Worm (Caenorhabditis elegans) whole organism, L1 larva: ENCODE results near the gene K11E4.6.

Source experiments
- C04F5.9 ChIP-seq: sonication (generic microtip); optimal IDR thresholded peaks from 2 replicates; lab custom pipeline; 2016; ENCODE audit warnings: missing genetic modification characterization, missing compliant biosample characterization
- C34B4.2 ChIP-seq: sonication (generic microtip); optimal IDR thresholded peaks from 2 replicates; lab custom pipeline; 2017; ENCODE audit warnings: mild to moderate bottlenecking, missing genetic modification characterization, missing compliant biosample characterization
- F16B12.6 ChIP-seq: fragments of 150-350 bp; optimal IDR thresholded peaks from 2 replicates; lab custom pipeline; 2014; ENCODE audit warnings: missing biosample characterization, missing genetic modification characterization
- alr-1 ChIP-seq: fragments of 200-800 bp; sonication (Bioruptor generic); optimal IDR thresholded peaks from 2 replicates; lab custom pipeline; 2018; ENCODE audit warnings: borderline replicate concordance, mild to moderate bottlenecking, missing genetic modification characterization, missing compliant biosample characterization
- aly-2 ChIP-seq: fragments of 150-350 bp; optimal IDR thresholded peaks from 2 replicates; lab custom pipeline; 2014; ENCODE audit warnings: missing biosample characterization, missing genetic modification characterization
- ama-1 ChIP-seq: fragments of 150-350 bp; optimal IDR thresholded peaks from 2 replicates; lab custom pipeline; 2014
- ceh-63 ChIP-seq: fragments of 200-800 bp; sonication (Bioruptor generic); optimal IDR thresholded peaks from 2 replicates; lab custom pipeline; 2018; ENCODE audit warnings: mild to moderate bottlenecking, missing genetic modification characterization, missing compliant biosample characterization
- ceh-8 ChIP-seq: fragments of 200-800 bp; sonication (Bioruptor generic); optimal IDR thresholded peaks from 2 replicates; lab custom pipeline; 2018; ENCODE audit warnings: mild to moderate bottlenecking, missing genetic modification characterization, moderate library complexity, missing compliant biosample characterization
- ceh-90 ChIP-seq: sonication (generic microtip); optimal IDR thresholded peaks from 2 replicates; lab custom pipeline; 2016; ENCODE audit warnings: missing genetic modification characterization, missing compliant biosample characterization
- ces-1 ChIP-seq: fragments of 150-350 bp; optimal IDR thresholded peaks from 2 replicates; lab custom pipeline; 2014; ENCODE audit warnings: missing biosample characterization, missing genetic modification reagents, missing genetic modification characterization
- dsc-1 ChIP-seq: sonication (generic microtip); optimal IDR thresholded peaks from 2 replicates; lab custom pipeline; 2016; ENCODE audit warnings: mild to moderate bottlenecking, missing genetic modification characterization, missing compliant biosample characterization
- efl-3 ChIP-seq: fragments of 200-800 bp; sonication (Bioruptor generic); optimal IDR thresholded peaks from 2 replicates; lab custom pipeline; 2018; ENCODE audit warnings: mild to moderate bottlenecking, missing genetic modification characterization, missing compliant biosample characterization
- egl-13 ChIP-seq: sonication (generic microtip); optimal IDR thresholded peaks from 2 replicates; lab custom pipeline; 2016; ENCODE audit warnings: missing genotype, missing genetic modification reagents, missing genetic modification characterization, missing compliant biosample characterization
- elt-2 ChIP-seq: sonication (generic microtip); optimal IDR thresholded peaks from 2 replicates; lab custom pipeline; 2016; ENCODE audit warnings: missing genetic modification characterization, mild to moderate bottlenecking, inconsistent platforms, missing compliant biosample characterization, missing genetic modification reagents
- fkh-4 ChIP-seq: sonication (generic microtip); optimal IDR thresholded peaks from 2 replicates; lab custom pipeline; 2016; ENCODE audit warnings: missing compliant biosample characterization, missing genetic modification characterization, borderline replicate concordance
- fkh-8 ChIP-seq: sonication (generic microtip); optimal IDR thresholded peaks from 2 replicates; lab custom pipeline; 2016; ENCODE audit warnings: mild to moderate bottlenecking, missing genetic modification characterization, missing compliant biosample characterization
- fos-1 ChIP-seq: fragments of 150-350 bp; optimal IDR thresholded peaks from 2 replicates; lab custom pipeline; 2014; ENCODE audit warnings: missing biosample characterization, missing genetic modification characterization
- grh-1 ChIP-seq: fragments of 200-800 bp; sonication (Bioruptor generic); IDR thresholded peaks from 2 replicates; pipeline ENCODE4 v1.3.6; 2022; ENCODE audit warnings: missing genetic modification reagents, missing genetic modification characterization, missing compliant biosample characterization
- hpl-2 ChIP-seq: fragments of 150-350 bp; optimal IDR thresholded peaks from 2 replicates; lab custom pipeline; 2014; ENCODE audit warnings: missing biosample characterization, missing genetic modification reagents, missing genetic modification characterization
- irx-1 ChIP-seq: sonication (generic microtip); optimal IDR thresholded peaks from 2 replicates; lab custom pipeline; 2016; ENCODE audit warnings: missing genetic modification characterization, missing compliant biosample characterization
- jun-1 ChIP-seq: fragments of 150-350 bp; optimal IDR thresholded peaks from 2 replicates; lab custom pipeline; 2014; ENCODE audit warnings: missing biosample characterization, missing genetic modification reagents, missing genetic modification characterization
- lin-14 ChIP-seq: fragments of 200-800 bp; sonication (Bioruptor generic); optimal IDR thresholded peaks from 2 replicates; lab custom pipeline; 2018; ENCODE audit warnings: mild to moderate bottlenecking, missing genetic modification characterization, moderate library complexity, missing compliant biosample characterization
- lin-35 ChIP-seq, 2 experiments: fragments of 150-350 bp; optimal IDR thresholded peaks; 2 replicates each; lab custom pipeline; 2014; ENCODE audit warnings: missing biosample characterization in 2 of 2, missing genetic modification characterization in 2 of 2, missing genetic modification reagents in 2 of 2
- mdl-1 ChIP-seq, 2 experiments: fragments of 150-350 bp; optimal IDR thresholded peaks; 2 replicates each; lab custom pipeline; 2014 to 2017; ENCODE audit warnings: missing biosample characterization in 2 of 2, missing genetic modification characterization in 2 of 2, inconsistent platforms in 1 of 2
- nhr-71 ChIP-seq: sonication (generic microtip); optimal IDR thresholded peaks from 2 replicates; lab custom pipeline; 2016; ENCODE audit warnings: mild to moderate bottlenecking, missing genetic modification characterization, moderate library complexity, missing compliant biosample characterization
- nhr-84 ChIP-seq: sonication (generic microtip); optimal IDR thresholded peaks from 2 replicates; lab custom pipeline; 2017; ENCODE audit warnings: missing biosample characterization, missing genetic modification characterization
- nhr-90 ChIP-seq: sonication (generic microtip); optimal IDR thresholded peaks from 2 replicates; lab custom pipeline; 2016; ENCODE audit warnings: mild to moderate bottlenecking, missing genetic modification characterization, missing compliant biosample characterization; ENCODE audit not compliant: poor library complexity
- pag-3 ChIP-seq: sonication (generic microtip); optimal IDR thresholded peaks from 2 replicates; lab custom pipeline; 2017; ENCODE audit warnings: missing genetic modification characterization, mild to moderate bottlenecking, missing compliant biosample characterization, antibody characterized with exemption, borderline replicate concordance; ENCODE audit not compliant: insufficient read depth
- pax-3 ChIP-seq: fragments of 200-800 bp; sonication (Bioruptor generic); optimal IDR thresholded peaks from 2 replicates; lab custom pipeline; 2018; ENCODE audit warnings: mild to moderate bottlenecking, missing genetic modification characterization, moderate library complexity, missing compliant biosample characterization
- rnt-1 ChIP-seq: sonication (generic microtip); optimal IDR thresholded peaks from 2 replicates; lab custom pipeline; 2016; ENCODE audit warnings: mild to moderate bottlenecking, missing genetic modification characterization, moderate library complexity, missing compliant biosample characterization
- snpc-4 ChIP-seq: fragments of 150-350 bp; optimal IDR thresholded peaks from 2 replicates; lab custom pipeline; 2014; ENCODE audit warnings: missing biosample characterization, missing genetic modification characterization
- snu-23 ChIP-seq: sonication (generic microtip); optimal IDR thresholded peaks from 2 replicates; lab custom pipeline; 2016; ENCODE audit warnings: missing genetic modification characterization, missing compliant biosample characterization
- sox-4 ChIP-seq: sonication (generic microtip); optimal IDR thresholded peaks from 2 replicates; lab custom pipeline; 2016; ENCODE audit warnings: missing genetic modification characterization, missing compliant biosample characterization
- unc-130 ChIP-seq: fragments of 150-350 bp; optimal IDR thresholded peaks from 2 replicates; lab custom pipeline; 2017; ENCODE audit warnings: missing biosample characterization, missing genetic modification characterization, inconsistent platforms
- unc-30 ChIP-seq: sonication (generic microtip); optimal IDR thresholded peaks from 2 replicates; lab custom pipeline; 2017; ENCODE audit warnings: missing biosample characterization, missing genetic modification characterization
- unc-98 ChIP-seq: fragments of 200-800 bp; sonication (Bioruptor generic); IDR thresholded peaks from 2 replicates; pipeline ENCODE4 v1.3.6; 2022; ENCODE audit warnings: missing genetic modification characterization, missing compliant biosample characterization

K11E4.6 gene

ce11 chrX:13700642-13701233 lies 23.7 kb upstream of the K11E4.6 start (continued):
- TF ChIP-seq irx-1 (tag; lab: Kevin White, UChicago), result peak; percentile 100
- TF ChIP-seq pax-3 (tag; lab: Kevin White, UChicago), result peak; percentile 96
- peak; percentile 97 for TF ChIP-seq grh-1 (GFP tag; lab: Robert Waterston, UW)
- TF ChIP-seq snpc-4 (tag; lab: Kevin White, UChicago), result peak; percentile 95
- TF ChIP-seq C04F5.9, result peak; percentile 95
- TF ChIP-seq ceh-63 (GFP tag; lab: Kevin White, UChicago), result peak; percentile 99

- TF ChIP-seq elt-2 (tag; lab: Kevin White, UChicago) (no peak), unc-30 (tag; lab: Kevin White, UChicago) (no peak), ceh-90 (tag; lab: Kevin White, UChicago) (no peak), fkh-4 (tag; lab: Kevin White, UChicago) (no peak), nhr-71 (tag; lab: Kevin White, UChicago) (no peak), pag-3 (tag; lab: Kevin White, UChicago) (no peak), mdl-1 (tag; optimal IDR thresholded peaks at IDR 0.05; lab: Kevin White, UChicago) (no peak), hpl-2 (GFP tag; lab: Kevin White, UChicago) (no peak)
Observed at ce11 chrX:13702923-13703322, 21.5 kb upstream of the K11E4.6 start.

- TF ChIP-seq F16B12.6 (tag; lab: Kevin White, UChicago) (no peak), nhr-71 (tag; lab: Kevin White, UChicago) (no peak), egl-13 (tag; lab: Kevin White, UChicago) (no peak), nhr-90 (tag; lab: Kevin White, UChicago) (no peak), C34B4.2 (tag; lab: Kevin White, UChicago) (no peak), alr-1 (tag; lab: Kevin White, UChicago) (no peak), sox-4 (tag; lab: Kevin White, UChicago) (no peak), aly-2 (tag; lab: Kevin White, UChicago) (no peak), irx-1 (tag; lab: Kevin White, UChicago) (no peak), pag-3 (tag; lab: Kevin White, UChicago) (no peak), unc-98 (GFP tag; lab: Robert Waterston, UW) (no peak), rnt-1 (tag; lab: Kevin White, UChicago) (no peak), efl-3 (GFP tag; lab: Kevin White, UChicago) (no peak), snpc-4 (tag; lab: Kevin White, UChicago) (no peak), elt-2 (tag; lab: Kevin White, UChicago) (no peak), nhr-84 (tag; lab: Kevin White, UChicago) (no peak), unc-130 (tag; lab: Kevin White, UChicago) (no peak)
- TF ChIP-seq, all 84 proteins: peak for 0
Observed at ce11 chrX:13706607-13707006, 17.9 kb upstream of the K11E4.6 start, which contains the start of gene K02D3.1. K02D3.1 (plus strand) TSS chrX:13706907.

ce11 chrX:13709060-13709459 lies 15.4 kb upstream of the K11E4.6 start:
- TF ChIP-seq snpc-4 (tag; lab: Kevin White, UChicago) (peak; percentile 45), F16B12.6 (tag; lab: Kevin White, UChicago) (no peak)

- no peak for TF ChIP-seq fos-1 (tag; lab: Kevin White, UChicago)
- peak; percentile 29 for TF ChIP-seq snu-23
- TF ChIP-seq, all 84 proteins: peak for 1
Observed at ce11 chrX:13711909-13712308, 12.6 kb upstream of the K11E4.6 start, which contains the start of gene K02D3.2. K02D3.2 (minus strand) TSS chrX:13712009.

- TF ChIP-seq mdl-1 (tag; optimal IDR thresholded peaks at IDR 0.05; lab: Kevin White, UChicago), result no peak
- TF ChIP-seq rnt-1 (tag; lab: Kevin White, UChicago), result peak; percentile 26
- TF ChIP-seq pax-3 (tag; lab: Kevin White, UChicago), result peak; percentile 3
- no peak for TF ChIP-seq lin-35 (GFP tag; optimal IDR thresholded peaks at IDR 0.05; lab: Kevin White, UChicago)
- TF ChIP-seq ces-1 (GFP tag; lab: Kevin White, UChicago), result no peak
- TF ChIP-seq egl-13 (tag; lab: Kevin White, UChicago), result no peak
- TF ChIP-seq lin-14 (GFP tag; lab: Kevin White, UChicago), result peak; percentile 36
- TF ChIP-seq fkh-8, result peak; percentile 61
- no peak for TF ChIP-seq jun-1 (tag; lab: Kevin White, UChicago)
- TF ChIP-seq fkh-4 (tag; lab: Kevin White, UChicago), result no peak
- peak; percentile 29 for TF ChIP-seq ceh-8
- TF ChIP-seq dsc-1, result peak; percentile 16
- TF ChIP-seq nhr-71 (tag; lab: Kevin White, UChicago), result peak; percentile 45
- TF ChIP-seq ama-1 (lab: Kevin White, UChicago), result no peak
- TF ChIP-seq ceh-90 (tag; lab: Kevin White, UChicago), result no peak
- TF ChIP-seq, all 84 proteins: peak for 7
Observed at ce11 chrX:13712992-13713391, 11.5 kb upstream of the K11E4.6 start.
